Worm (Caenorhabditis elegans) whole organism, mixed stage, embryonic: ENCODE data around the gene str-8.
"Not testable (repeated sequence)": the region's sequence is repeated elsewhere in the genome, so short reads cannot be mapped to it uniquely, and the experiment has no call there.

ENCODE experiments used
- ces-1 ChIP-seq: fragments of 150-350 bp; optimal IDR thresholded peaks from 2 replicates; lab custom pipeline; 2014; ENCODE audit warnings: missing biosample characterization, missing genetic modification reagents, missing genetic modification characterization
- cnd-1 ChIP-seq: fragments of 200-800 bp; sonication (Bioruptor generic); optimal IDR thresholded peaks from 2 replicates; lab custom pipeline; 2018; ENCODE audit warnings: mild to moderate bottlenecking, missing genetic modification characterization, missing compliant biosample characterization
- elt-3 ChIP-seq: fragments of 150-350 bp; optimal IDR thresholded peaks from 2 replicates; lab custom pipeline; 2014; ENCODE audit warnings: missing biosample characterization, missing genetic modification characterization
- lsy-2 ChIP-seq: fragments of 150-350 bp; optimal IDR thresholded peaks from 2 replicates; lab custom pipeline; 2014; ENCODE audit warnings: missing biosample characterization, missing genetic modification characterization
- snpc-4 ChIP-seq: fragments of 150-350 bp; optimal IDR thresholded peaks from 2 replicates; lab custom pipeline; 2014; ENCODE audit warnings: missing biosample characterization, missing genetic modification characterization

DNA sequence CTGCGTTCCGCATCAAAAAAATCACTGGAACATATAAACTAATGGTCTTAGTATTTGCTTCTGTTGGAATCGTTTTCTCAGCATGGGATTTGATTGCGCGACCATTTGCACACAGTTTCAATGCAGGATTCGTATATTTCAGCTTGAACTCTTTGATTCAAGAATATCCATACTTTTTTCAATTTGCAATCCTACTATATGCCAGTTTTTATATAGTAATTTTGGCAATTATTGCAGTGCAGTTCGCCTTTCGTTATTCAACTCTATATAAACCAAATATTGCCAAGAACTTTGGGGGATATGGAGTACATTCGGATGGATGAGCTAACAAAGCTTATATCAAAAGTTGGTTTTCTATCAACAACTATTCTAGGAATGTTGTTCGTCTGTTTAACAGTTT is 1.9 kb upstream of the str-8 start, which contains the start of gene str-5:
- TF ChIP-seq cnd-1 (tag; lab: Kevin White, UChicago); ces-1; lsy-2 (tag; lab: Kevin White, UChicago); snpc-4; elt-3 (tag; lab: Kevin White, UChicago): not testable (repeated sequence)
